Fruit fly (Drosophila melanogaster) whole organism: ENCODE results near the gene hkb.

ENCODE experiments used
- Dll ChIP-seq: fragments of >200 bp; optimal IDR thresholded peaks from 2 replicates; lab custom pipeline; 2017
- psq ChIP-seq: fragments of >200 bp; optimal IDR thresholded peaks from 2 replicates; lab custom pipeline; 2017

- TF ChIP-seq Dll (lab: Kevin White, UChicago) (no peak), psq (lab: Kevin White, UChicago) (no peak)
These were observed 35.3 kb downstream of the hkb start, which contains the start of gene Suv3 for dm6 chr3R:4311067-4311723.
